Fruit fly (Drosophila melanogaster) whole organism, embryonic: ENCODE measurements around the gene Pis.
A peak's percentile ranks its signal among the peaks of the same experiment; 100 is the strongest.

Experiments
- B-H2 ChIP-seq: fragments of 200-800 bp; sonication (Bioruptor generic); optimal IDR thresholded peaks from 2 replicates; lab custom pipeline; 2018; ENCODE audit warnings: missing biosample characterization, mild to moderate bottlenecking, missing genetic modification characterization
- Blimp-1 ChIP-seq: fragments of 200-800 bp; sonication (Bioruptor generic); optimal IDR thresholded peaks from 3 replicates; lab custom pipeline; 2018; ENCODE audit warnings: missing biosample characterization, missing genetic modification characterization, mild to moderate bottlenecking, moderate library complexity, missing genetic modification reagents
- CG10543 ChIP-seq: fragments of 200-800 bp; sonication (Bioruptor generic); optimal IDR thresholded peaks from 3 replicates; lab custom pipeline; 2017; ENCODE audit warnings: missing biosample characterization, mild to moderate bottlenecking, missing genetic modification characterization, moderate library complexity
- CG10979 ChIP-seq: fragments of 200-800 bp; sonication (Bioruptor generic); optimal IDR thresholded peaks from 2 replicates; lab custom pipeline; 2018; ENCODE audit warnings: missing biosample characterization, mild to moderate bottlenecking, missing genetic modification characterization, moderate library complexity
- CG12155 ChIP-seq: fragments of 200-800 bp; sonication (Bioruptor generic); optimal IDR thresholded peaks from 3 replicates; lab custom pipeline; 2016; ENCODE audit warnings: missing biosample characterization, missing genetic modification characterization
- CG13296 ChIP-seq: fragments of 200-800 bp; sonication (Bioruptor generic); optimal IDR thresholded peaks from 3 replicates; lab custom pipeline; 2018; ENCODE audit warnings: missing biosample characterization, mild to moderate bottlenecking, missing genetic modification characterization
- CG13775 ChIP-seq: fragments of 200-800 bp; sonication (Bioruptor generic); optimal IDR thresholded peaks from 3 replicates; lab custom pipeline; 2017; ENCODE audit warnings: missing biosample characterization, mild to moderate bottlenecking, missing genetic modification characterization
- CG13894 ChIP-seq: fragments of 200-800 bp; sonication (Bioruptor generic); optimal IDR thresholded peaks from 3 replicates; lab custom pipeline; 2018; ENCODE audit warnings: missing biosample characterization, mild to moderate bottlenecking, missing genetic modification characterization, moderate library complexity
- CG14050 ChIP-seq: fragments of 200-800 bp; sonication (Bioruptor generic); IDR thresholded peaks from 3 replicates; pipeline ENCODE4 v1.3.6; 2022; ENCODE audit warnings: missing biosample characterization, missing genetic modification characterization
- CG14441 ChIP-seq: fragments of 200-800 bp; sonication (Bioruptor generic); IDR thresholded peaks from 2 replicates; pipeline ENCODE4 v1.3.6; 2022; ENCODE audit warnings: missing biosample characterization, missing genetic modification characterization
- CG15696 ChIP-seq: fragments of 200-800 bp; sonication (Bioruptor generic); optimal IDR thresholded peaks from 2 replicates; lab custom pipeline; 2019; ENCODE audit warnings: missing biosample characterization, mild to moderate bottlenecking, missing genetic modification characterization, moderate library complexity
- CG1602 ChIP-seq: fragments of 200-800 bp; sonication (Bioruptor generic); optimal IDR thresholded peaks from 3 replicates; lab custom pipeline; 2016; ENCODE audit warnings: missing biosample characterization, missing genetic modification characterization
- CG18599 ChIP-seq: fragments of 200-800 bp; sonication (Bioruptor generic); optimal IDR thresholded peaks from 3 replicates; lab custom pipeline; 2017; ENCODE audit warnings: missing biosample characterization, missing genetic modification characterization, mild to moderate bottlenecking, moderate library complexity, missing genetic modification reagents
- CG3726 ChIP-seq: fragments of 200-800 bp; sonication (Bioruptor generic); IDR thresholded peaks from 3 replicates; pipeline ENCODE4, ENCODE4 v1.3.6; 2022; ENCODE audit warnings: missing biosample characterization, missing genetic modification characterization
- CG3847 ChIP-seq: fragments of 200-800 bp; sonication (Bioruptor generic); IDR thresholded peaks from 2 replicates; pipeline ENCODE4 v1.3.6; 2022; ENCODE audit warnings: missing biosample characterization, missing genetic modification characterization
- CG4854 ChIP-seq: fragments of 200-800 bp; sonication (Bioruptor generic); optimal IDR thresholded peaks from 2 replicates; lab custom pipeline; 2016; ENCODE audit warnings: missing biosample characterization, missing genetic modification characterization, inconsistent platforms
- CG6791 ChIP-seq: fragments of 200-800 bp; sonication (Bioruptor generic); IDR thresholded peaks from 3 replicates; pipeline ENCODE4 v1.3.6; 2022; ENCODE audit warnings: missing biosample characterization, missing genetic modification characterization; ENCODE audit not compliant: partially characterized antibody
- CG6813 ChIP-seq: fragments of 200-800 bp; sonication (Bioruptor generic); optimal IDR thresholded peaks from 2 replicates; lab custom pipeline; 2017; ENCODE audit warnings: missing biosample characterization, missing genetic modification characterization, mild to moderate bottlenecking, moderate library complexity, missing genetic modification reagents
- CG7372 ChIP-seq: fragments of 200-800 bp; sonication (Bioruptor generic); IDR thresholded peaks from 2 replicates; pipeline ENCODE4 v1.3.6; 2022; ENCODE audit warnings: missing biosample characterization, missing genetic modification characterization
- CG8924 ChIP-seq: fragments of 200-800 bp; optimal IDR thresholded peaks from 3 replicates; lab custom pipeline; 2019; ENCODE audit warnings: missing biosample characterization, mild to moderate bottlenecking, missing genetic modification characterization, moderate library complexity
- CG9215 ChIP-seq: fragments of 200-800 bp; sonication (Bioruptor generic); IDR thresholded peaks from 2 replicates; pipeline ENCODE4 v1.3.6; 2022; ENCODE audit warnings: missing biosample characterization, missing genetic modification characterization
- CG9609 ChIP-seq: fragments of 200-800 bp; sonication (Bioruptor generic); optimal IDR thresholded peaks from 3 replicates; lab custom pipeline; 2016; ENCODE audit warnings: missing biosample characterization, missing genetic modification characterization
- CkIIα-i1 ChIP-seq: fragments of 200-800 bp; sonication (Bioruptor generic); IDR thresholded peaks from 2 replicates; pipeline ENCODE4 v1.3.6; 2022; ENCODE audit warnings: missing biosample characterization, missing genetic modification characterization
- Dbx ChIP-seq: fragments of 200-800 bp; sonication (Bioruptor generic); IDR thresholded peaks from 3 replicates; pipeline ENCODE4 v1.3.6; 2022; ENCODE audit warnings: missing biosample characterization, missing genetic modification characterization
- E2f2 ChIP-seq: fragments of 200-800 bp; sonication (Bioruptor generic); IDR thresholded peaks from 2 replicates; pipeline ENCODE4 v1.3.6; 2022; ENCODE audit warnings: missing biosample characterization, missing genetic modification characterization
- Fer3 ChIP-seq: fragments of 200-800 bp; sonication (Bioruptor generic); optimal IDR thresholded peaks from 2 replicates; lab custom pipeline; 2018; ENCODE audit warnings: missing biosample characterization, mild to moderate bottlenecking, missing genetic modification characterization, moderate library complexity
- HHEX ChIP-seq: fragments of 200-800 bp; sonication (Bioruptor generic); optimal IDR thresholded peaks from 3 replicates; lab custom pipeline; 2017; ENCODE audit warnings: missing biosample characterization, mild to moderate bottlenecking, missing genetic modification characterization, missing genetic modification reagents
- Hr3 ChIP-seq: fragments of 200-800 bp; sonication (Bioruptor generic); optimal IDR thresholded peaks from 3 replicates; lab custom pipeline; 2016; ENCODE audit warnings: missing biosample characterization, missing genetic modification characterization
- Rfx ChIP-seq: fragments of 200-800 bp; sonication (Bioruptor generic); IDR thresholded peaks from 2 replicates; pipeline ENCODE4 v1.3.6; 2022; ENCODE audit warnings: missing biosample characterization, missing genetic modification characterization
- Sox102F ChIP-seq: fragments of 200-800 bp; sonication (Bioruptor generic); optimal IDR thresholded peaks from 2 replicates; lab custom pipeline; 2018; ENCODE audit warnings: missing biosample characterization, mild to moderate bottlenecking, missing genetic modification characterization, moderate library complexity
- Sry-δ ChIP-seq: fragments of 200-800 bp; sonication (Bioruptor generic); optimal IDR thresholded peaks from 2 replicates; lab custom pipeline; 2016; ENCODE audit warnings: missing biosample characterization, missing genetic modification characterization
- Stat92E ChIP-seq, 3 experiments: fragments of >200 bp in 2 of 3; fragments of 200-800 bp in 1 of 3; sonication (Bioruptor generic) in 1 of 3; optimal IDR thresholded peaks; 2 replicates each; lab custom pipeline; 2017 to 2019; ENCODE audit warnings: missing biosample characterization in 3 of 3, missing genetic modification characterization in 3 of 3, mild to moderate bottlenecking in 1 of 3, moderate library complexity in 1 of 3
- Usf ChIP-seq: fragments of 200-800 bp; sonication (Bioruptor generic); optimal IDR thresholded peaks from 2 replicates; lab custom pipeline; 2017; ENCODE audit warnings: missing genotype, missing biosample characterization, missing genetic modification characterization
- bowl ChIP-seq: fragments of 200-800 bp; sonication (Bioruptor generic); IDR thresholded peaks from 2 replicates; pipeline ENCODE4 v1.3.6; 2022; ENCODE audit warnings: missing biosample characterization, missing genetic modification characterization
- corto ChIP-seq: fragments of 200-800 bp; sonication (Bioruptor generic); optimal IDR thresholded peaks from 2 replicates; lab custom pipeline; 2016; ENCODE audit warnings: missing biosample characterization, mild to moderate bottlenecking, missing genetic modification characterization, moderate library complexity
- crol ChIP-seq: fragments of 200-800 bp; sonication (Bioruptor generic); IDR thresholded peaks from 2 replicates; pipeline ENCODE4 v1.3.6; 2022; ENCODE audit warnings: missing biosample characterization, missing genetic modification characterization
- ems ChIP-seq: fragments of 200-800 bp; sonication (Bioruptor generic); optimal IDR thresholded peaks from 3 replicates; lab custom pipeline; 2016; ENCODE audit warnings: missing biosample characterization, missing genetic modification characterization
- fd3F ChIP-seq: fragments of 200-800 bp; sonication (Bioruptor generic); optimal IDR thresholded peaks from 2 replicates; lab custom pipeline; 2018; ENCODE audit warnings: missing biosample characterization, mild to moderate bottlenecking, missing genetic modification characterization, moderate library complexity
- fd64A ChIP-seq: fragments of 200-800 bp; sonication (Bioruptor generic); optimal IDR thresholded peaks from 3 replicates; lab custom pipeline; 2018; ENCODE audit warnings: missing biosample characterization, mild to moderate bottlenecking, missing genetic modification characterization
- gce ChIP-seq: fragments of 200-800 bp; sonication (Bioruptor generic); IDR thresholded peaks from 3 replicates; pipeline ENCODE4 v1.3.6; 2022; ENCODE audit warnings: missing biosample characterization, missing genetic modification characterization
- hth ChIP-seq: fragments of >200 bp; optimal IDR thresholded peaks from 2 replicates; lab custom pipeline; 2017; ENCODE audit warnings: inconsistent platforms
- jigr1 ChIP-seq: fragments of 200-800 bp; sonication (Bioruptor generic); IDR thresholded peaks from 3 replicates; pipeline ENCODE4 v1.3.6; 2022; ENCODE audit warnings: missing biosample characterization, missing genetic modification characterization
- kah ChIP-seq: fragments of 200-800 bp; sonication (Bioruptor generic); optimal IDR thresholded peaks from 2 replicates; lab custom pipeline; 2018; ENCODE audit warnings: missing biosample characterization, mild to moderate bottlenecking, missing genetic modification characterization
- kay ChIP-seq: fragments of 200-800 bp; sonication (Bioruptor generic); optimal IDR thresholded peaks from 2 replicates; lab custom pipeline; 2016; ENCODE audit warnings: missing biosample characterization, missing genetic modification characterization
- lab ChIP-seq: fragments of 200-800 bp; sonication (Bioruptor generic); optimal IDR thresholded peaks from 3 replicates; lab custom pipeline; 2017; ENCODE audit warnings: missing biosample characterization, missing genetic modification characterization, mild to moderate bottlenecking, moderate library complexity, missing genetic modification reagents
- maf-S ChIP-seq: fragments of 200-800 bp; sonication (Bioruptor generic); optimal IDR thresholded peaks from 2 replicates; lab custom pipeline; 2016; ENCODE audit warnings: missing biosample characterization, missing genetic modification characterization
- mld ChIP-seq: fragments of 200-800 bp; sonication (Bioruptor generic); IDR thresholded peaks from 3 replicates; pipeline ENCODE4 v1.3.6; 2022; ENCODE audit warnings: missing biosample characterization, missing genetic modification characterization; ENCODE audit not compliant: partially characterized antibody
- nerfin-2 ChIP-seq: fragments of 200-800 bp; sonication (Bioruptor generic); IDR thresholded peaks from 2 replicates; pipeline ENCODE4 v1.3.6; 2022; ENCODE audit warnings: missing biosample characterization, missing genetic modification characterization; ENCODE audit not compliant: partially characterized antibody
- repo ChIP-seq: fragments of 200-800 bp; sonication (Bioruptor generic); optimal IDR thresholded peaks from 2 replicates; lab custom pipeline; 2016; ENCODE audit warnings: missing biosample characterization, missing genetic modification characterization
- sob ChIP-seq: fragments of 200-800 bp; sonication (Bioruptor generic); IDR thresholded peaks from 2 replicates; pipeline ENCODE4 v1.3.6; 2022; ENCODE audit warnings: missing biosample characterization, missing genetic modification characterization
- toy ChIP-seq: fragments of 200-800 bp; sonication (Bioruptor generic); IDR thresholded peaks from 2 replicates; pipeline ENCODE4 v1.3.6; 2022; ENCODE audit warnings: missing biosample characterization, missing genetic modification characterization
- vvl ChIP-seq: fragments of 200-800 bp; sonication (Bioruptor generic); IDR thresholded peaks from 2 replicates; pipeline ENCODE4 v1.3.6; 2022; ENCODE audit warnings: missing biosample characterization, missing genetic modification characterization

Gene Pis

dm6 chrX:15709624-15709983, 6.0 kb upstream of the Pis start (continued):
- TF ChIP-seq repo (GFP tag; lab: Kevin White, UChicago) (no peak), maf-S (GFP tag; lab: Kevin White, UChicago) (no peak), fd3F (GFP tag; lab: Kevin White, UChicago) (no peak), CG3726 (GFP tag; lab: Robert Waterston, UW) (no peak), corto (GFP tag; lab: Kevin White, UChicago) (no peak), vvl (GFP tag; lab: Robert Waterston, UW) (no peak), CG7372 (GFP tag; lab: Robert Waterston, UW) (no peak), Sry-δ (GFP tag; lab: Kevin White, UChicago) (no peak), E2f2 (GFP tag; lab: Robert Waterston, UW) (no peak; the same call in 1 of the 2 replicates), bowl (GFP tag; lab: Robert Waterston, UW) (no peak), CG3847 (GFP tag; lab: Robert Waterston, UW) (0 out of 2 replicates have a peak, but pooled peaks have one; percentile 6), Sox102F (GFP tag; lab: Kevin White, UChicago) (no peak), CG4854 (GFP tag; lab: Kevin White, UChicago) (no peak), Hr3 (no peak), gce (GFP tag; lab: Robert Waterston, UW) (no peak), CG18599 (no peak), CG13296 (no peak), Stat92E (GFP tag; optimal IDR thresholded peaks at IDR 0.05; lab: Kevin White, UChicago) (no peak), Fer3 (tag; lab: Kevin White, UChicago) (no peak), kah (GFP tag; lab: Kevin White, UChicago) (peak; percentile 72), CG9215 (GFP tag; lab: Robert Waterston, UW) (no peak), Rfx (GFP tag; lab: Robert Waterston, UW) (peak; percentile 64), hth (no peak), HHEX (GFP tag; lab: Kevin White, UChicago) (no peak), nerfin-2 (GFP tag; lab: Robert Waterston, UW) (no peak), CG13894 (tag; lab: Kevin White, UChicago) (no peak), CG15696 (tag; lab: Kevin White, UChicago) (no peak), Usf (GFP tag; lab: Kevin White, UChicago) (no peak), CG9609 (GFP tag; lab: Kevin White, UChicago) (peak; percentile 4), Dbx (GFP tag; lab: Robert Waterston, UW) (no peak), fd64A (no peak), CG14050 (GFP tag; lab: Robert Waterston, UW) (no peak), lab (GFP tag; lab: Kevin White, UChicago) (no peak), CG8924 (no peak), CG6791 (GFP tag; lab: Robert Waterston, UW) (no peak), CG6813 (peak; percentile 1), CG1602 (GFP tag; lab: Kevin White, UChicago) (no peak), Blimp-1 (GFP tag; lab: Kevin White, UChicago) (no peak), B-H2 (GFP tag; lab: Kevin White, UChicago) (no peak), jigr1 (GFP tag; lab: Robert Waterston, UW) (no peak), CG13775 (no peak), mld (GFP tag; lab: Robert Waterston, UW) (no peak), kay (GFP tag; lab: Kevin White, UChicago) (no peak), CG12155 (GFP tag; lab: Kevin White, UChicago) (no peak), CG14441 (GFP tag; lab: Robert Waterston, UW) (peak; percentile 39; the same call in 1 of the 2 replicates), CG10979 (tag; lab: Kevin White, UChicago) (peak; percentile 1), sob (0 out of 2 replicates have a peak, but pooled peaks have one; percentile 31), crol (GFP tag; lab: Robert Waterston, UW) (peak; percentile 8; the same call in 1 of the 2 replicates), CkIIα-i1 (GFP tag; lab: Robert Waterston, UW) (no peak), ems (GFP tag; lab: Kevin White, UChicago) (no peak), toy (GFP tag; lab: Robert Waterston, UW) (no peak), CG10543 (no peak)
